Worm (Caenorhabditis elegans) whole organism, L3 larva: ENCODE data around the gene unc-53.

Source experiments
- aly-2 ChIP-seq: fragments of 150-350 bp; optimal IDR thresholded peaks from 2 replicates; lab custom pipeline; 2014; ENCODE audit warnings: missing biosample characterization, missing genetic modification characterization
- ceh-16 ChIP-seq: sonication (generic microtip); optimal IDR thresholded peaks from 2 replicates; lab custom pipeline; 2017; ENCODE audit warnings: missing biosample characterization, missing genetic modification characterization
- daf-12 ChIP-seq: fragments of 150-350 bp; optimal IDR thresholded peaks from 2 replicates; lab custom pipeline; 2014; ENCODE audit warnings: missing biosample characterization, missing genetic modification reagents, missing genetic modification characterization
- egl-27 ChIP-seq: sonication (generic microtip); optimal IDR thresholded peaks from 4 replicates; lab custom pipeline; 2017; ENCODE audit warnings: missing biosample characterization, missing genetic modification reagents, missing genetic modification characterization
- fkh-10 ChIP-seq: sonication (generic microtip); optimal IDR thresholded peaks from 2 replicates; lab custom pipeline; 2017; ENCODE audit warnings: missing biosample characterization, missing genetic modification reagents, missing genetic modification characterization
- fos-1 ChIP-seq: fragments of 150-350 bp; optimal IDR thresholded peaks from 2 replicates; lab custom pipeline; 2014; ENCODE audit warnings: missing biosample characterization, missing genetic modification characterization
- lsy-12 ChIP-seq: sonication (generic microtip); optimal IDR thresholded peaks from 2 replicates; lab custom pipeline; 2016; ENCODE audit warnings: mild to moderate bottlenecking, missing genetic modification characterization, missing compliant biosample characterization
- nhr-23 ChIP-seq: fragments of 150-350 bp; optimal IDR thresholded peaks from 2 replicates; lab custom pipeline; 2014; ENCODE audit warnings: missing biosample characterization, missing genetic modification reagents, missing genetic modification characterization
- nhr-237 ChIP-seq: fragments of 150-350 bp; optimal IDR thresholded peaks from 2 replicates; lab custom pipeline; 2014; ENCODE audit warnings: missing biosample characterization, missing genetic modification characterization
- nhr-77 ChIP-seq: fragments of 150-350 bp; optimal IDR thresholded peaks from 2 replicates; lab custom pipeline; 2014; ENCODE audit warnings: missing biosample characterization, missing genetic modification characterization
- unc-62 ChIP-seq: fragments of 150-350 bp; sonication (generic microtip); optimal IDR thresholded peaks from 4 replicates; lab custom pipeline; 2014; ENCODE audit warnings: missing biosample characterization, missing genetic modification reagents, missing genetic modification characterization
- ztf-4 ChIP-seq: fragments of 150-350 bp; optimal IDR thresholded peaks from 2 replicates; lab custom pipeline; 2014; ENCODE audit warnings: missing biosample characterization, missing genetic modification characterization

ce11 chrII:11064191-11064695 lies 25.0 kb downstream of the unc-53 start:
- TF ChIP-seq nhr-23 (tag; lab: Kevin White, UChicago) = no peak
- TF ChIP-seq fkh-10 = no peak
- no peak for TF ChIP-seq nhr-77 (tag; lab: Kevin White, UChicago)
- no peak for TF ChIP-seq nhr-237 (tag; lab: Kevin White, UChicago)
- no peak for TF ChIP-seq daf-12
- TF ChIP-seq egl-27 (tag; lab: Kevin White, UChicago) = no peak
- no peak for TF ChIP-seq ztf-4 (tag; lab: Kevin White, UChicago)
- TF ChIP-seq unc-62 (GFP tag; lab: Kevin White, UChicago) = no peak
- no peak for TF ChIP-seq fos-1 (tag; lab: Kevin White, UChicago)
- no peak for TF ChIP-seq lsy-12
- no peak for TF ChIP-seq ceh-16 (tag; lab: Kevin White, UChicago)
- no peak for TF ChIP-seq aly-2 (tag; lab: Kevin White, UChicago)
